Fruit fly (Drosophila melanogaster) whole organism, embryonic: ENCODE results near the gene Nup98-96.
A peak's percentile ranks its signal among the peaks of the same experiment; 100 is the strongest.

Experiments used
- B-H1 ChIP-seq: fragments of 200-800 bp; sonication (Bioruptor generic); IDR thresholded peaks from 3 replicates; pipeline ENCODE4 v1.3.6; 2022; ENCODE audit warnings: missing biosample characterization, missing genetic modification characterization
- B-H2 ChIP-seq: fragments of 200-800 bp; sonication (Bioruptor generic); optimal IDR thresholded peaks from 2 replicates; lab custom pipeline; 2018; ENCODE audit warnings: missing biosample characterization, mild to moderate bottlenecking, missing genetic modification characterization
- CG10321 ChIP-seq: fragments of 200-800 bp; sonication (Bioruptor generic); IDR thresholded peaks from 2 replicates; pipeline ENCODE4 v1.3.6; 2022; ENCODE audit warnings: missing biosample characterization, missing genetic modification characterization
- CG10431 ChIP-seq: fragments of 200-800 bp; sonication (Bioruptor generic); optimal IDR thresholded peaks from 3 replicates; lab custom pipeline; 2018; ENCODE audit warnings: missing biosample characterization, mild to moderate bottlenecking, missing genetic modification characterization
- CG10654 ChIP-seq: fragments of 200-800 bp; sonication (Bioruptor generic); optimal IDR thresholded peaks from 2 replicates; lab custom pipeline; 2016; ENCODE audit warnings: missing biosample characterization, missing genetic modification characterization
- CG11456 ChIP-seq: fragments of 200-800 bp; sonication (Bioruptor generic); IDR thresholded peaks from 3 replicates; pipeline ENCODE4 v1.3.6; 2022; ENCODE audit warnings: missing biosample characterization, missing genetic modification characterization
- CG13296 ChIP-seq: fragments of 200-800 bp; sonication (Bioruptor generic); optimal IDR thresholded peaks from 3 replicates; lab custom pipeline; 2018; ENCODE audit warnings: missing biosample characterization, mild to moderate bottlenecking, missing genetic modification characterization
- CG13775 ChIP-seq: fragments of 200-800 bp; sonication (Bioruptor generic); optimal IDR thresholded peaks from 3 replicates; lab custom pipeline; 2017; ENCODE audit warnings: missing biosample characterization, mild to moderate bottlenecking, missing genetic modification characterization
- CG14014 ChIP-seq: fragments of 200-800 bp; sonication (Bioruptor generic); IDR thresholded peaks from 2 replicates; pipeline ENCODE4 v1.3.6; 2022; ENCODE audit warnings: missing biosample characterization, missing genetic modification characterization
- CG14667 ChIP-seq: fragments of 200-800 bp; sonication (Bioruptor generic); IDR thresholded peaks from 2 replicates; pipeline ENCODE4 v1.3.6; 2022; ENCODE audit warnings: missing biosample characterization, missing genetic modification characterization
- CG15011 ChIP-seq: fragments of 200-800 bp; sonication (Bioruptor generic); optimal IDR thresholded peaks from 3 replicates; lab custom pipeline; 2018; ENCODE audit warnings: missing biosample characterization, mild to moderate bottlenecking, missing genetic modification characterization
- CG15269 ChIP-seq: fragments of 200-800 bp; sonication (Bioruptor generic); optimal IDR thresholded peaks from 2 replicates; lab custom pipeline; 2018; ENCODE audit warnings: missing biosample characterization, mild to moderate bottlenecking, missing genetic modification characterization, moderate library complexity
- CG15514 ChIP-seq: fragments of 200-800 bp; sonication (Bioruptor generic); optimal IDR thresholded peaks from 3 replicates; lab custom pipeline; 2017; ENCODE audit warnings: missing biosample characterization, missing genetic modification characterization, mild to moderate bottlenecking, moderate library complexity, missing genetic modification reagents
- CG16813 ChIP-seq: fragments of 200-800 bp; sonication (Bioruptor generic); IDR thresholded peaks from 3 replicates; pipeline ENCODE4 v1.3.6; 2022; ENCODE audit warnings: missing biosample characterization, missing genetic modification characterization; ENCODE audit not compliant: partially characterized antibody
- CG17359 ChIP-seq: fragments of 200-800 bp; sonication (Bioruptor generic); optimal IDR thresholded peaks from 3 replicates; lab custom pipeline; 2018; ENCODE audit warnings: missing biosample characterization, mild to moderate bottlenecking, missing genetic modification characterization, moderate library complexity
- CG2129 ChIP-seq: fragments of 200-800 bp; sonication (Bioruptor generic); IDR thresholded peaks from 2 replicates; pipeline ENCODE4 v1.3.6; 2022; ENCODE audit warnings: missing biosample characterization, missing genetic modification characterization; ENCODE audit not compliant: partially characterized antibody
- CG31224 ChIP-seq: fragments of 200-800 bp; sonication (Bioruptor generic); IDR thresholded peaks from 2 replicates; pipeline ENCODE4 v1.3.6; 2022; ENCODE audit warnings: missing biosample characterization, missing genetic modification characterization
- CG31365 ChIP-seq: fragments of 200-800 bp; sonication (Bioruptor generic); optimal IDR thresholded peaks from 2 replicates; lab custom pipeline; 2018; ENCODE audit warnings: missing biosample characterization, mild to moderate bottlenecking, missing genetic modification characterization
- CG34376 ChIP-seq: fragments of 200-800 bp; sonication (Bioruptor generic); optimal IDR thresholded peaks from 2 replicates; lab custom pipeline; 2018; ENCODE audit warnings: missing biosample characterization, mild to moderate bottlenecking, missing genetic modification characterization
- CG6272 ChIP-seq: fragments of 200-800 bp; sonication (Bioruptor generic); IDR thresholded peaks from 2 replicates; pipeline ENCODE4 v1.3.6; 2022; ENCODE audit warnings: missing biosample characterization, missing genetic modification characterization
- CG7963 ChIP-seq: fragments of 200-800 bp; sonication (Bioruptor generic); IDR thresholded peaks from 3 replicates; pipeline ENCODE4 v1.3.6; 2022; ENCODE audit warnings: missing biosample characterization, missing genetic modification characterization; ENCODE audit not compliant: partially characterized antibody
- CG8478 ChIP-seq: fragments of >200 bp; optimal IDR thresholded peaks from 2 replicates; lab custom pipeline; 2018
- CG9437 ChIP-seq: fragments of 200-800 bp; sonication (Bioruptor generic); optimal IDR thresholded peaks from 2 replicates; lab custom pipeline; 2018; ENCODE audit warnings: missing biosample characterization, mild to moderate bottlenecking, missing genetic modification characterization
- CrebB ChIP-seq: fragments of 200-800 bp; sonication (Bioruptor generic); optimal IDR thresholded peaks from 3 replicates; lab custom pipeline; 2018; ENCODE audit warnings: missing biosample characterization, mild to moderate bottlenecking, missing genetic modification characterization
- Dip2 ChIP-seq: fragments of 200-800 bp; sonication (Bioruptor generic); IDR thresholded peaks from 2 replicates; pipeline ENCODE4 v1.3.6; 2022; ENCODE audit warnings: missing biosample characterization, missing genetic modification characterization
- Hmr ChIP-seq: fragments of 200-800 bp; sonication (Bioruptor generic); optimal IDR thresholded peaks from 3 replicates; lab custom pipeline; 2017; ENCODE audit warnings: mild to moderate bottlenecking, missing biosample characterization, missing genetic modification reagents, missing genetic modification characterization
- Hr51 ChIP-seq, 2 experiments: fragments of 200-800 bp; sonication (Bioruptor generic); optimal IDR thresholded peaks; 2 replicates in 1 of 2; 3 replicates in 1 of 2; lab custom pipeline; 2016 to 2018; ENCODE audit warnings: missing biosample characterization in 2 of 2, missing genetic modification characterization in 2 of 2, mild to moderate bottlenecking in 1 of 2, moderate library complexity in 1 of 2
- Meics ChIP-seq: fragments of 200-800 bp; sonication (Bioruptor generic); optimal IDR thresholded peaks from 2 replicates; lab custom pipeline; 2017; ENCODE audit warnings: missing biosample characterization, mild to moderate bottlenecking, missing genetic modification characterization
- Nf-YC ChIP-seq: fragments of 200-800 bp; optimal IDR thresholded peaks from 3 replicates; lab custom pipeline; 2019; ENCODE audit warnings: missing biosample characterization, mild to moderate bottlenecking, missing genetic modification characterization, moderate library complexity
- Oaz ChIP-seq: fragments of 200-800 bp; sonication (Bioruptor generic); IDR thresholded peaks from 2 replicates; pipeline ENCODE4 v1.3.6; 2022; ENCODE audit warnings: missing biosample characterization, missing genetic modification characterization
- Sry-β ChIP-seq: fragments of 200-800 bp; sonication (Bioruptor generic); optimal IDR thresholded peaks from 2 replicates; lab custom pipeline; 2018; ENCODE audit warnings: missing biosample characterization, mild to moderate bottlenecking, missing genetic modification characterization, moderate library complexity
- Sry-δ ChIP-seq: fragments of 200-800 bp; sonication (Bioruptor generic); optimal IDR thresholded peaks from 2 replicates; lab custom pipeline; 2016; ENCODE audit warnings: missing biosample characterization, missing genetic modification characterization
- Trl ChIP-seq, 3 experiments: fragments of >200 bp in 2 of 3; fragments of 200-800 bp in 1 of 3; sonication (Bioruptor generic) in 1 of 3; optimal IDR thresholded peaks; 2 replicates in 1 of 3; 3 replicates in 2 of 3; lab custom pipeline; 2016 to 2017; ENCODE audit warnings: missing biosample characterization in 1 of 3, missing genetic modification characterization in 1 of 3
- br ChIP-seq: fragments of >200 bp; optimal IDR thresholded peaks from 2 replicates; lab custom pipeline; 2017
- cad ChIP-seq: fragments of >200 bp; optimal IDR thresholded peaks from 2 replicates; lab custom pipeline; 2017; ENCODE audit warnings: missing biosample characterization, missing genetic modification characterization
- chm ChIP-seq: fragments of 200-800 bp; sonication (Bioruptor generic); IDR thresholded peaks from 2 replicates; pipeline ENCODE4 v1.3.6; 2022; ENCODE audit warnings: missing biosample characterization, missing genetic modification characterization
- ci ChIP-seq: fragments of 200-800 bp; sonication (Bioruptor generic); IDR thresholded peaks from 3 replicates; pipeline ENCODE4 v1.3.6; 2022; ENCODE audit warnings: missing biosample characterization, missing genetic modification characterization
- corto ChIP-seq: fragments of 200-800 bp; sonication (Bioruptor generic); optimal IDR thresholded peaks from 2 replicates; lab custom pipeline; 2016; ENCODE audit warnings: missing biosample characterization, mild to moderate bottlenecking, missing genetic modification characterization, moderate library complexity
- en ChIP-seq: fragments of 200-800 bp; sonication (Bioruptor generic); optimal IDR thresholded peaks from 2 replicates; lab custom pipeline; 2016; ENCODE audit warnings: missing biosample characterization, missing genetic modification characterization
- ham ChIP-seq: fragments of 200-800 bp; sonication (Bioruptor generic); IDR thresholded peaks from 2 replicates; pipeline ENCODE4 v1.3.6; 2022; ENCODE audit warnings: missing biosample characterization, missing genetic modification characterization
- jing ChIP-seq: fragments of 200-800 bp; sonication (Bioruptor generic); optimal IDR thresholded peaks from 2 replicates; lab custom pipeline; 2018; ENCODE audit warnings: missing biosample characterization, mild to moderate bottlenecking, missing genetic modification characterization
- salm ChIP-seq: fragments of 200-800 bp; sonication (Bioruptor generic); optimal IDR thresholded peaks from 2 replicates; lab custom pipeline; 2018; ENCODE audit warnings: missing biosample characterization, mild to moderate bottlenecking, missing genetic modification characterization
- sc ChIP-seq, 3 experiments: fragments of >200 bp in 2 of 3; fragments of 200-800 bp in 1 of 3; sonication (Bioruptor generic) in 1 of 3; optimal IDR thresholded peaks; 2 replicates in 2 of 3; 3 replicates in 1 of 3; lab custom pipeline; 2017; ENCODE audit warnings: mild to moderate bottlenecking in 1 of 3, missing biosample characterization in 1 of 3, missing genetic modification characterization in 1 of 3, missing genetic modification reagents in 1 of 3
- scrt ChIP-seq: fragments of 200-800 bp; sonication (Bioruptor generic); optimal IDR thresholded peaks from 2 replicates; lab custom pipeline; 2018; ENCODE audit warnings: missing biosample characterization, mild to moderate bottlenecking, missing genetic modification characterization, moderate library complexity
- sens ChIP-seq: fragments of 200-800 bp; sonication (Bioruptor generic); peaks from one replicate; lab custom pipeline; 2016; ENCODE audit warnings: missing biosample characterization, missing genetic modification characterization
- sob ChIP-seq: fragments of 200-800 bp; sonication (Bioruptor generic); IDR thresholded peaks from 2 replicates; pipeline ENCODE4 v1.3.6; 2022; ENCODE audit warnings: missing biosample characterization, missing genetic modification characterization
- sqz ChIP-seq: fragments of 200-800 bp; sonication (Bioruptor generic); optimal IDR thresholded peaks from 3 replicates; lab custom pipeline; 2018; ENCODE audit warnings: missing biosample characterization, mild to moderate bottlenecking, missing genetic modification characterization

Nup98-96 gene

dm6 chr3R:23726740-23727139, 54.7 kb downstream of the Nup98-96 start (continued):
- TF ChIP-seq Sry-β (GFP tag; lab: Kevin White, UChicago): no peak

DNA sequence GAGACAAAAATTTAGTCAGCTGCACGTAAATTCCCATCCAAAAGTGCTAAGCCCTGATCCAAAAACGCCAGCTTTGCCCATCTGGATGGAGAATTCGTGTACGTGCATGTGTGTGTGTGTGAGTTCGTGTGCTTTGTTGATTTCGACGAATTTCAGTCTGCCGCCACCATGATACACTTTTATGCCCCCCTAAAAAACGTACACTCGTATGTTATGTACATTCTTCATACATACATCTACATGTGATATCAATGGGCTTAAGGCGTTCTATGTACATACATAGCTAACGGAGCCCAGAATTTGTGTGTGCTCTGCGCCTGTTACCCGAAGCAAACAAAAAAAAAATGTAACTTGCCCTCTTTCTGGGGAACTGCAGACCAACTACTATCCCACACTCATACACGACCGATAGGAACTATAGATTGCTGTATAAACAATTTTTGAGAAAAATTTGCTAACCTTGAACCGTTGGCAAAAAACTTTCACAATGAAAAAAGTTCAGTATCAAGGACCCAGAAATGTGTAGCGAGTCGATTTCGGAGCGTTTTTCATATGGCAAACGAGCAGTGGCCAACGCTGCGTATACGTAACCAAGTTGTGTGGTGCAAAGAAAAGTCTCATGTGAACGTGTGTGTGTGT, 55.6 kb downstream of the Nup98-96 start:
- TF ChIP-seq jing (GFP tag; lab: Kevin White, UChicago): no peak
- TF ChIP-seq CrebB (tag; lab: Kevin White, UChicago): peak; percentile 32
- peak; percentile 100 for TF ChIP-seq CG31224 (GFP tag; lab: Robert Waterston, UW)
- peak; percentile 66 for TF ChIP-seq sens
- TF ChIP-seq en: no peak
- TF ChIP-seq corto: no peak
- TF ChIP-seq cad (GFP tag; lab: Kevin White, UChicago): no peak
- TF ChIP-seq sc (optimal IDR thresholded peaks at IDR 0.05; lab: Kevin White, UChicago): no peak
- TF ChIP-seq sc (GFP tag; optimal IDR thresholded peaks at IDR 0.05; lab: Kevin White, UChicago): peak; percentile 1
- TF ChIP-seq CG14667: no peak
- no peak for TF ChIP-seq ham
- peak; percentile 26 for TF ChIP-seq CG9437 (GFP tag; lab: Kevin White, UChicago)
- TF ChIP-seq Hmr (GFP tag; lab: Kevin White, UChicago): peak; percentile 53
- peak; percentile 78 for TF ChIP-seq sqz
- TF ChIP-seq Sry-δ (GFP tag; lab: Kevin White, UChicago): no peak
- TF ChIP-seq scrt (GFP tag; lab: Kevin White, UChicago): peak; percentile 19
- TF ChIP-seq CG17359 (tag; lab: Kevin White, UChicago): peak; percentile 18
- TF ChIP-seq Dip2 (GFP tag; lab: Robert Waterston, UW): no peak
- TF ChIP-seq CG10321 (GFP tag; lab: Robert Waterston, UW): no peak
- TF ChIP-seq CG7963 (GFP tag; lab: Robert Waterston, UW): no peak
- no peak for TF ChIP-seq Hr51 (GFP tag; optimal IDR thresholded peaks at IDR 0.05; lab: Kevin White, UChicago)
- peak; percentile 14 for TF ChIP-seq Nf-YC (tag; lab: Kevin White, UChicago)
- no peak for TF ChIP-seq B-H1 (GFP tag; lab: Robert Waterston, UW)
- TF ChIP-seq CG15011 (GFP tag; lab: Kevin White, UChicago): no peak
- peak; percentile 50; the same call in 2 of the 3 replicates for TF ChIP-seq ci
- no peak for TF ChIP-seq Oaz (GFP tag; lab: Robert Waterston, UW)
- peak; percentile 9 for TF ChIP-seq CG15269 (tag; lab: Kevin White, UChicago)
- TF ChIP-seq Trl (optimal IDR thresholded peaks at IDR 0.05; lab: Kevin White, UChicago): peak in 1 of 2 experiments; percentile 1
- no peak for TF ChIP-seq Trl (GFP tag; optimal IDR thresholded peaks at IDR 0.05; lab: Kevin White, UChicago)
- no peak for TF ChIP-seq CG8478 (lab: Kevin White, UChicago)
- peak; percentile 40 for TF ChIP-seq CG15514 (GFP tag; lab: Kevin White, UChicago)
- TF ChIP-seq Meics: no peak
- TF ChIP-seq sob (GFP tag; lab: Robert Waterston, UW): peak; percentile 63; the same call in 1 of the 2 replicates
- no peak for TF ChIP-seq br (lab: Kevin White, UChicago)
- no peak for TF ChIP-seq CG31365 (tag; lab: Kevin White, UChicago)
- no peak for TF ChIP-seq CG6272 (GFP tag; lab: Robert Waterston, UW)
- TF ChIP-seq CG11456: no peak
- no peak for TF ChIP-seq chm (GFP tag; lab: Robert Waterston, UW)
- TF ChIP-seq salm (tag; lab: Kevin White, UChicago): peak; percentile 28
- TF ChIP-seq CG13775 (GFP tag; lab: Kevin White, UChicago): peak; percentile 11
- no peak for TF ChIP-seq CG16813 (GFP tag; lab: Robert Waterston, UW)
- no peak for TF ChIP-seq CG2129 (GFP tag; lab: Robert Waterston, UW)
- TF ChIP-seq CG10654 (GFP tag; lab: Kevin White, UChicago): no peak
- peak; percentile 78 for TF ChIP-seq CG34376
- peak; percentile 66 for TF ChIP-seq B-H2 (GFP tag; lab: Kevin White, UChicago)
- no peak for TF ChIP-seq CG14014
- TF ChIP-seq CG13296 (GFP tag; lab: Kevin White, UChicago): peak; percentile 61
- TF ChIP-seq CG10431 (GFP tag; lab: Kevin White, UChicago): peak; percentile 52
